Worm (Caenorhabditis elegans) whole organism, early embryonic: ENCODE measurements around the gene C07G1.7.

ENCODE experiments used
- B0310.2 ChIP-seq: sonication (generic microtip); optimal IDR thresholded peaks from 2 replicates; lab custom pipeline; 2016; ENCODE audit warnings: mild to moderate bottlenecking, missing genetic modification characterization, missing compliant biosample characterization
- F13C5.2 ChIP-seq: sonication (generic microtip); optimal IDR thresholded peaks from 2 replicates; lab custom pipeline; 2017; ENCODE audit warnings: mild to moderate bottlenecking, missing genetic modification characterization, inconsistent platforms, missing compliant biosample characterization
- aly-1 ChIP-seq: sonication (generic microtip); optimal IDR thresholded peaks from 2 replicates; lab custom pipeline; 2016; ENCODE audit warnings: missing genetic modification characterization, missing compliant biosample characterization
- ama-1 ChIP-seq: fragments of 150-350 bp; optimal IDR thresholded peaks from 2 replicates; lab custom pipeline; 2014
- ceh-13 ChIP-seq: fragments of 200-800 bp; sonication (Bioruptor generic); optimal IDR thresholded peaks from 2 replicates; lab custom pipeline; 2018; ENCODE audit warnings: mild to moderate bottlenecking, missing genetic modification characterization, missing compliant biosample characterization
- ceh-36 ChIP-seq: sonication (generic microtip); optimal IDR thresholded peaks from 2 replicates; lab custom pipeline; 2016; ENCODE audit warnings: missing genetic modification characterization, inconsistent platforms, missing compliant biosample characterization
- ets-7 ChIP-seq: sonication (generic microtip); optimal IDR thresholded peaks from 2 replicates; lab custom pipeline; 2016; ENCODE audit warnings: missing genotype, missing genetic modification characterization, missing compliant biosample characterization
- flt-1 ChIP-seq: fragments of 200-800 bp; sonication (Bioruptor generic); IDR thresholded peaks from 2 replicates; pipeline ENCODE4 v1.3.6; 2022; ENCODE audit warnings: missing genetic modification characterization, missing compliant biosample characterization
- hmbx-1 ChIP-seq: sonication (generic microtip); optimal IDR thresholded peaks from 2 replicates; lab custom pipeline; 2016; ENCODE audit warnings: mild to moderate bottlenecking, missing genetic modification characterization, missing compliant biosample characterization
- hmg-4 ChIP-seq: fragments of 200-800 bp; sonication (Bioruptor generic); optimal IDR thresholded peaks from 2 replicates; lab custom pipeline; 2018; ENCODE audit warnings: mild to moderate bottlenecking, missing genetic modification characterization, missing compliant biosample characterization
- hnd-1 ChIP-seq: sonication (generic microtip); optimal IDR thresholded peaks from 2 replicates; lab custom pipeline; 2016; ENCODE audit warnings: missing genetic modification characterization, missing compliant biosample characterization
- pes-1 ChIP-seq: fragments of 200-800 bp; sonication (Bioruptor generic); IDR thresholded peaks from 2 replicates; pipeline ENCODE4 v1.3.6; 2022; ENCODE audit warnings: missing genetic modification reagents, missing genetic modification characterization, missing compliant biosample characterization
- scrt-1 ChIP-seq: fragments of 200-800 bp; sonication (Bioruptor generic); IDR thresholded peaks from 2 replicates; pipeline ENCODE4 v1.3.6; 2022; ENCODE audit warnings: missing genetic modification characterization, missing compliant biosample characterization
- sea-1 ChIP-seq: fragments of 200-800 bp; sonication (Bioruptor generic); conservative IDR thresholded peaks from 2 replicates; pipeline ENCODE4 v1.3.6; 2022; ENCODE audit warnings: missing genetic modification characterization, missing compliant biosample characterization
- tbx-11 ChIP-seq: fragments of 200-800 bp; sonication (Bioruptor generic); IDR thresholded peaks from 2 replicates; pipeline ENCODE4 v1.3.6; 2022; ENCODE audit warnings: missing genetic modification characterization, missing compliant biosample characterization
- tbx-37 ChIP-seq: fragments of 200-800 bp; sonication (Bioruptor generic); conservative IDR thresholded peaks from 2 replicates; pipeline ENCODE4 v1.3.6; 2022; ENCODE audit warnings: missing genetic modification reagents, missing genetic modification characterization, missing compliant biosample characterization
- tra-4 ChIP-seq: sonication (generic microtip); optimal IDR thresholded peaks from 2 replicates; lab custom pipeline; 2017; ENCODE audit warnings: missing genetic modification characterization, missing compliant biosample characterization

C07G1.7 gene

DNA sequence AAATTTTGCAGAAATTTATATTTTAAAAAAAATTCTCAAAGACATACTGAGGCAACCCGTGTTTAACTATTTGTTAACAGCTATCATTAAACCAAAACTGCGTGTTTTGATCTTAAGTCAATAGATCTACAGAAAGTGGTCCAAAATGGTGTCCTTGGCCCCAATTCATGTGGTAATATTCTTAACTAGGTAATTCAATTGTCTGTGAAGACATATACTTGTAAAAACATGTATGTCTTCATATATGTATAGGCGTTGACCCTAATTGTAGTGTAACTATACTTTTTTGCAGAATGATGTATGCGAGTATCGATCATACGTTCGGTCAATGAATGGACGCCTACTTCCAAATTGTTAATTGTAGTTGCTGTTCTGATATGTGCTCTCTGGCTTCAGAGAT, 42.0 kb downstream of the C07G1.7 start, which contains the start of gene C07G1.15:
Gene C07G1.15, plus strand, starts transcription at position 301 of the 400 bp plus-strand sequence.
- no peak for TF ChIP-seq tbx-11 (GFP tag; lab: Robert Waterston, UW)
- TF ChIP-seq ceh-36 (tag; lab: Kevin White, UChicago) = no peak
- TF ChIP-seq hmg-4 (GFP tag; lab: Kevin White, UChicago) = no peak

DNA sequence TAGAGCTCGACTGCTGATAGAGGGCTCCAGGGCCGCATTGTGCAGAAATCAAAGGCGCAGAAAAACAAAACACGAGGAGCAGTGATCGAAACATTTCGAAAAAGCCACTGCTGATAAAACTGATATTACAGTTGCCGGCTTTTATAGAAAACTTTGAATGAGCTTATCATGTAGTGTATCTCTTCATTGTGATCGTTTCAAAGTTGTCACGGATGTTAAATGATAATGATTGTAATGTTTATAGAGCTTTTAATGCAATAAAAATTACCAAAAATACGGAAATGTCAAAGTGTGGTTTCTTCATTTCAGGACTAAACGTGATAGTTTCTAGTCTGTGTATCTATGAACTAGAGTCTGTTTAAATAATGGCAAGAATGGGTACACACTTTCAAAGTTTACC, 43.0 kb downstream of the C07G1.7 start, which contains the start of gene clec-52:
Gene clec-52, minus strand, starts transcription at position 101 of the 400 bp plus-strand sequence.
- no peak for TF ChIP-seq ceh-13
- no peak for TF ChIP-seq scrt-1 (GFP tag; lab: Robert Waterston, UW)
- no peak for TF ChIP-seq tbx-37 (GFP tag; lab: Robert Waterston, UW)
- no peak for TF ChIP-seq aly-1 (tag; lab: Kevin White, UChicago)
- TF ChIP-seq tra-4 = no peak
- no peak for TF ChIP-seq tbx-11 (GFP tag; lab: Robert Waterston, UW)
- no peak for TF ChIP-seq F13C5.2

DNA sequence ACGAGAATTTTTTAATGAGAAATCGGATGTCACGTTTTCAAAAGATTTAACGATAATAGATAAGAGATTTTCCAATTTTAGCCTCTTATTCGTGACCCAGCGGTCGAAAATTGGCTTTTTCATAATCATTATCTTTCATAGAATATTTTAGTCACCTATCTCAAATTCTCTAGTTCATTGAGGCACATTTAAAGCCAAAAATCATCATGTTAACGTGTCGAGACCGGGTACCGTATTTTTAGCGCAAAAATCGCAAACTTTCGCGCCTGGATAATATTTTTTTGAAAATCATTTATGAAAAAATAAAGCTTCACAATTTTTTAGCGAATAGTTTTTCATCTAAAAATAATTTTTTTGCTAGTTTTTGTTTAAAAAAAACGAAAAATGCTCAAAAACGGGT, 45.7 kb downstream of the C07G1.7 start, which contains the start of gene B0218.7:
Gene B0218.7, minus strand, starts transcription at position 101 of the 400 bp plus-strand sequence.
- no peak for TF ChIP-seq scrt-1 (GFP tag; lab: Robert Waterston, UW)

DNA sequence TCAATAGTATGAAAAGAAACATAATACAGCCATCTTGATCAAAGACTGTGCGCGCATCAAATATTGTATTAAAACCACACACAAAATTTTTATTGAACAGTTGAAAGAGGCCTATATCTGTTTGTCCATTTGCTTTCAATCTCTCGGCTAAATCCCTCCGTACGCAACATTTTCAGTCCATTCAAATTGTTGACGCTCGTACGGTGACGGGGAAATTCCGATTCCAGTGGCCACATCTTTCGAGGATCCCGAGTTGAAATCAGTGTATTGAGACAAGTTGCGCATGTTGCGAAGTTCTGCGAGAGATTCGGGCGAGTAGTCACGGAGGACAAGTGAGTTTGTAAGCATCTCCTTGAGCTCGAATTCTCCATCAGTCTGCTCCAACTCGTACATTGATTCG, 47.1 kb downstream of the C07G1.7 start:
- TF ChIP-seq tbx-37 (GFP tag; lab: Robert Waterston, UW) = no peak
- no peak for TF ChIP-seq tra-4
- TF ChIP-seq flt-1 (GFP tag; lab: Robert Waterston, UW) = no peak
- no peak for TF ChIP-seq hmbx-1 (tag; lab: Kevin White, UChicago)
- no peak for TF ChIP-seq scrt-1 (GFP tag; lab: Robert Waterston, UW)
- TF ChIP-seq ama-1 = no peak
- no peak for TF ChIP-seq ceh-13
- no peak for TF ChIP-seq F13C5.2
- TF ChIP-seq ceh-36 (tag; lab: Kevin White, UChicago) = no peak
- no peak for TF ChIP-seq aly-1 (tag; lab: Kevin White, UChicago)
- TF ChIP-seq hmg-4 (GFP tag; lab: Kevin White, UChicago) = no peak

DNA sequence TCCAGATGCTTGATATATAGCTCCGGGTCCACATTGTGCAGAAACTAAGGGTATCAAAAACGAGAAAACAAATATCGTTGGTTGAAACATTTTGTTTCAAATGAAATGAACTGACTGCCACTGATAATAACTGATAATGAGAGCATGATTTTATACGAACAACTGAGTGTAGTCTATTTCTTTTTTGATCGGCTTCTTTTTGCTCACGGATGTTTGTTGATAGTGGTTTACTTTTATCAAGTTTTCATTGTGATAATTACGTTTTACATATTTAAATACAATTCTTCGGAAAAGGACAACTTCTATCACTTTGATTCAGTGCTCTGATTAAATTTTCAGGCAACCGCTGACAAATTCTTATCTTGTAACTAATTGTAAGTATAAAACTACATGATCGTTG, 48.0 kb downstream of the C07G1.7 start, which contains the start of gene clec-51:
Gene clec-51, minus strand, starts transcription at position 114 of the 400 bp plus-strand sequence.
- TF ChIP-seq tra-4 (no peak), sea-1 (GFP tag; lab: Robert Waterston, UW) (no peak), scrt-1 (GFP tag; lab: Robert Waterston, UW) (no peak), pes-1 (GFP tag; lab: Robert Waterston, UW) (no peak), ets-7 (tag; lab: Kevin White, UChicago) (no peak), hmbx-1 (tag; lab: Kevin White, UChicago) (no peak), flt-1 (GFP tag; lab: Robert Waterston, UW) (no peak), hnd-1 (no peak), tbx-11 (GFP tag; lab: Robert Waterston, UW) (no peak), B0310.2 (tag; lab: Kevin White, UChicago) (no peak), ceh-13 (no peak), hmg-4 (GFP tag; lab: Kevin White, UChicago) (no peak), tbx-37 (GFP tag; lab: Robert Waterston, UW) (no peak), F13C5.2 (no peak)

DNA sequence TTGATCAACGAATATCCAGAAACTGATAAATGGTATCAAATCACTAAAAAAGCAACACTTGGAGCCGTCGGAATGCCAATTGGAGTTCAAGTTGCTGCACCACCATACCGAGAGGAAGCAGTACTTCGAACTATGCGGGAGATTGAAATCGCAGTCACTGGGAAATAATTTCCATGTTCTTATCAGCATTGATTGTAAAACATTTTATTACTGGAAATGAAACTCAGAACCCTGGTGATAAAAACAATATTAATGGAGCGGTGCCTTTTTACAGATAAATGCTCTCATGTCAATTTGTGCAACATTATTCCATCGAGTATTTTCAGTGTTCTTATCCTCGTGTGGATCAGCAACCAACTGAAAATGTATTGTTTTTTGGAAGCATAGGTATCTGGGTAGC, 49.9 kb downstream of the C07G1.7 start:
- TF ChIP-seq flt-1 (GFP tag; lab: Robert Waterston, UW) (no peak), tbx-11 (GFP tag; lab: Robert Waterston, UW) (no peak), F13C5.2 (no peak), ets-7 (tag; lab: Kevin White, UChicago) (no peak)
